Worm (Caenorhabditis elegans) whole organism, early embryonic: ENCODE measurements around the gene K09F6.3.

ENCODE experiments used
- B0310.2 ChIP-seq: sonication (generic microtip); optimal IDR thresholded peaks from 2 replicates; lab custom pipeline; 2016; ENCODE audit warnings: mild to moderate bottlenecking, missing genetic modification characterization, missing compliant biosample characterization
- aly-1 ChIP-seq: sonication (generic microtip); optimal IDR thresholded peaks from 2 replicates; lab custom pipeline; 2016; ENCODE audit warnings: missing genetic modification characterization, missing compliant biosample characterization
- ama-1 ChIP-seq: fragments of 150-350 bp; optimal IDR thresholded peaks from 2 replicates; lab custom pipeline; 2014
- ceh-13 ChIP-seq: fragments of 200-800 bp; sonication (Bioruptor generic); optimal IDR thresholded peaks from 2 replicates; lab custom pipeline; 2018; ENCODE audit warnings: mild to moderate bottlenecking, missing genetic modification characterization, missing compliant biosample characterization
- ceh-36 ChIP-seq: sonication (generic microtip); optimal IDR thresholded peaks from 2 replicates; lab custom pipeline; 2016; ENCODE audit warnings: missing genetic modification characterization, inconsistent platforms, missing compliant biosample characterization
- ets-7 ChIP-seq: sonication (generic microtip); optimal IDR thresholded peaks from 2 replicates; lab custom pipeline; 2016; ENCODE audit warnings: missing genotype, missing genetic modification characterization, missing compliant biosample characterization
- flt-1 ChIP-seq: fragments of 200-800 bp; sonication (Bioruptor generic); IDR thresholded peaks from 2 replicates; pipeline ENCODE4 v1.3.6; 2022; ENCODE audit warnings: missing genetic modification characterization, missing compliant biosample characterization
- hmg-4 ChIP-seq: fragments of 200-800 bp; sonication (Bioruptor generic); optimal IDR thresholded peaks from 2 replicates; lab custom pipeline; 2018; ENCODE audit warnings: mild to moderate bottlenecking, missing genetic modification characterization, missing compliant biosample characterization
- scrt-1 ChIP-seq: fragments of 200-800 bp; sonication (Bioruptor generic); IDR thresholded peaks from 2 replicates; pipeline ENCODE4 v1.3.6; 2022; ENCODE audit warnings: missing genetic modification characterization, missing compliant biosample characterization
- sea-1 ChIP-seq: fragments of 200-800 bp; sonication (Bioruptor generic); conservative IDR thresholded peaks from 2 replicates; pipeline ENCODE4 v1.3.6; 2022; ENCODE audit warnings: missing genetic modification characterization, missing compliant biosample characterization

DNA sequence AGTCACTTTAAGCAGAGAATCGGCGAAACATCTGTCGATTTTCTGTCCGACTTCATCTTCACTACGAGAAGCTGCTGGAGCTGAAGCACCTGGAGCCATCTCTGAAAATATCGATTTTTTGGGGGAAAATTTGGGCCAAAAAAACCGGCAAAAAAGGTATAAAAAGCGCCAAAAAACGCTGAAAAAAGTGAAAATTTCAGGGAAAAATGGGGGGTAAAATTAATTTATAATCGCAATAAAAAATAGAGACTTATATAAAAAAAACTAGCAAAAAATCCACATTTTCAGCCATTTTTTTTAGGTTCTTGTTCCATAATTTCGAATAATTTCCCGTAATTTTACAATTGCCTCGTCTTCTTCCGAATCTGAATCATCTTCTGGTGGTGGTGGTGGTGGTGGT, 29.4 kb upstream of the K09F6.3 start, which contains the start of gene F54A3.5:
- TF ChIP-seq B0310.2 (tag; lab: Kevin White, UChicago) (no peak), ama-1 (lab: Kevin White, UChicago) (no peak), ceh-36 (tag; lab: Kevin White, UChicago) (no peak), scrt-1 (GFP tag; lab: Robert Waterston, UW) (no peak), sea-1 (no peak), aly-1 (tag; lab: Kevin White, UChicago) (no peak), hmg-4 (no peak), flt-1 (GFP tag; lab: Robert Waterston, UW) (no peak), ets-7 (no peak), ceh-13 (GFP tag; lab: Kevin White, UChicago) (no peak)
